Worm (Caenorhabditis elegans): ENCODE results near the gene Y116F11B.8.

DNA sequence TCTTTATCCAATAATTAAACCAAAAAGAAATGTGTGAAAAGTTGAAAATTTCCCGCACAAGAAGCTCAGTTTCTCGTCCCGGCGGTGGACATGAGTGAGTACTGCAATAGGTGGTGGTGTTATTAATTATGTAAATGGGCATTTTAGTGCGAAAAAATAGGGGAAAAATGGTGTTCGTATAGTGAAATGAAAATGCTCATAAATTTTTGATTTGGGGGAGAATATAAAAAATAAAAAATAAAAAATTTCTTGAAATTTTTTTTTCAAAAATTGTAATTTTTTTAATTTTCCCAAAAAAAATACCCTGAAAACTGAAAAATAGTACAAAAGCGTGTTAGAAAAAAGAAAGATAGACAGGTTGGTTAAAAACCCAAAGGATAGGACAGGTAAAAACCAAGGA is 37.8 kb downstream of the Y116F11B.8 start, which contains the start of gene gly-4:
- TF ChIP-seq sdz-38 (tag; optimal IDR thresholded peaks at IDR 0.05) (no peak), F55B11.4 (tag; optimal IDR thresholded peaks at IDR 0.05; ENCODE audit: borderline replicate concordance, insufficient read depth) (no peak), snpc-4 (GFP tag; optimal IDR thresholded peaks at IDR 0.05) (no peak), snpc-4 (tag; optimal IDR thresholded peaks at IDR 0.05) (no peak), ets-4 (GFP tag; optimal IDR thresholded peaks at IDR 0.05) (no peak), lin-35 (GFP tag; optimal IDR thresholded peaks at IDR 0.05) (no peak)
